Fruit fly (Drosophila melanogaster) whole organism, embryonic: ENCODE measurements around the gene CG42716.

Source experiments
- Ada2b ChIP-seq: fragments of 200-800 bp; sonication (Bioruptor generic); IDR thresholded peaks from 2 replicates; pipeline ENCODE4 v1.3.6; 2022; ENCODE audit warnings: missing biosample characterization, missing genetic modification characterization
- BEAF-32 ChIP-seq: fragments of 200-800 bp; sonication (Bioruptor generic); optimal IDR thresholded peaks from 3 replicates; lab custom pipeline; 2017; ENCODE audit warnings: missing biosample characterization, missing genetic modification characterization, mild to moderate bottlenecking, moderate library complexity, missing genetic modification reagents
- CG12104 ChIP-seq: fragments of 200-800 bp; sonication (Bioruptor generic); optimal IDR thresholded peaks from 3 replicates; lab custom pipeline; 2016; ENCODE audit warnings: missing biosample characterization, missing genetic modification characterization
- CG12299 ChIP-seq: fragments of 200-800 bp; sonication (Bioruptor generic); optimal IDR thresholded peaks from 2 replicates; lab custom pipeline; 2018; ENCODE audit warnings: missing biosample characterization, mild to moderate bottlenecking, missing genetic modification characterization
- CG15011 ChIP-seq: fragments of 200-800 bp; sonication (Bioruptor generic); optimal IDR thresholded peaks from 3 replicates; lab custom pipeline; 2018; ENCODE audit warnings: missing biosample characterization, mild to moderate bottlenecking, missing genetic modification characterization
- CG15269 ChIP-seq: fragments of 200-800 bp; sonication (Bioruptor generic); optimal IDR thresholded peaks from 2 replicates; lab custom pipeline; 2018; ENCODE audit warnings: missing biosample characterization, mild to moderate bottlenecking, missing genetic modification characterization, moderate library complexity
- CG17385 ChIP-seq: fragments of 200-800 bp; sonication (Bioruptor generic); optimal IDR thresholded peaks from 3 replicates; lab custom pipeline; 2018; ENCODE audit warnings: missing biosample characterization, mild to moderate bottlenecking, missing genetic modification characterization
- CG1792 ChIP-seq: fragments of 200-800 bp; sonication (Bioruptor generic); optimal IDR thresholded peaks from 2 replicates; lab custom pipeline; 2016; ENCODE audit warnings: missing biosample characterization, missing genetic modification characterization
- CG2120 ChIP-seq: fragments of 200-800 bp; sonication (Bioruptor generic); optimal IDR thresholded peaks from 3 replicates; lab custom pipeline; 2016; ENCODE audit warnings: missing biosample characterization, missing genetic modification characterization
- CG2129 ChIP-seq: fragments of 200-800 bp; sonication (Bioruptor generic); IDR thresholded peaks from 2 replicates; pipeline ENCODE4 v1.3.6; 2022; ENCODE audit warnings: missing biosample characterization, missing genetic modification characterization; ENCODE audit not compliant: partially characterized antibody
- CG30403 ChIP-seq: fragments of 200-800 bp; sonication (Bioruptor generic); optimal IDR thresholded peaks from 3 replicates; lab custom pipeline; 2016; ENCODE audit warnings: missing biosample characterization, missing genetic modification characterization
- CG32532 ChIP-seq: fragments of 200-800 bp; sonication (Bioruptor generic); IDR thresholded peaks from 2 replicates; pipeline ENCODE4 v1.3.6; 2022; ENCODE audit warnings: missing biosample characterization, missing genetic modification characterization
- CG3281 ChIP-seq: fragments of 200-800 bp; sonication (Bioruptor generic); optimal IDR thresholded peaks from 3 replicates; lab custom pipeline; 2017; ENCODE audit warnings: missing biosample characterization, mild to moderate bottlenecking, missing genetic modification characterization
- CG3407 ChIP-seq: fragments of 200-800 bp; sonication (Bioruptor generic); optimal IDR thresholded peaks from 2 replicates; lab custom pipeline; 2018; ENCODE audit warnings: missing biosample characterization, mild to moderate bottlenecking, missing genetic modification characterization
- CG34422 ChIP-seq: fragments of 200-800 bp; sonication (Bioruptor generic); IDR thresholded peaks from 3 replicates; pipeline ENCODE4 v1.3.6; 2022; ENCODE audit warnings: missing biosample characterization, missing genetic modification characterization
- CG4730 ChIP-seq: fragments of 200-800 bp; sonication (Bioruptor generic); IDR thresholded peaks from 2 replicates; pipeline ENCODE4 v1.3.6; 2022; ENCODE audit warnings: missing biosample characterization, missing genetic modification characterization
- CG7556 ChIP-seq: fragments of 200-800 bp; sonication (Bioruptor generic); optimal IDR thresholded peaks from 2 replicates; lab custom pipeline; 2017; ENCODE audit warnings: missing biosample characterization, mild to moderate bottlenecking, missing genetic modification characterization
- CG7987 ChIP-seq: fragments of 200-800 bp; sonication (Bioruptor generic); optimal IDR thresholded peaks from 2 replicates; lab custom pipeline; 2018; ENCODE audit warnings: missing biosample characterization, mild to moderate bottlenecking, missing genetic modification characterization, moderate library complexity
- CG8924 ChIP-seq: fragments of 200-800 bp; optimal IDR thresholded peaks from 3 replicates; lab custom pipeline; 2019; ENCODE audit warnings: missing biosample characterization, mild to moderate bottlenecking, missing genetic modification characterization, moderate library complexity
- CG9727 ChIP-seq: fragments of 200-800 bp; sonication (Bioruptor generic); optimal IDR thresholded peaks from 3 replicates; lab custom pipeline; 2017; ENCODE audit warnings: missing biosample characterization, mild to moderate bottlenecking, missing genetic modification characterization
- CkIIα-i1 ChIP-seq: fragments of 200-800 bp; sonication (Bioruptor generic); IDR thresholded peaks from 2 replicates; pipeline ENCODE4 v1.3.6; 2022; ENCODE audit warnings: missing biosample characterization, missing genetic modification characterization
- CoRest ChIP-seq: fragments of 200-800 bp; sonication (Bioruptor generic); optimal IDR thresholded peaks from 3 replicates; lab custom pipeline; 2018; ENCODE audit warnings: missing biosample characterization, mild to moderate bottlenecking, missing genetic modification characterization, moderate library complexity
- HLH4C ChIP-seq: fragments of 200-800 bp; sonication (Bioruptor generic); IDR thresholded peaks from 3 replicates; pipeline ENCODE4 v1.3.6; 2022; ENCODE audit warnings: missing biosample characterization, missing genetic modification characterization; ENCODE audit not compliant: partially characterized antibody
- Hmr ChIP-seq: fragments of 200-800 bp; sonication (Bioruptor generic); optimal IDR thresholded peaks from 3 replicates; lab custom pipeline; 2017; ENCODE audit warnings: mild to moderate bottlenecking, missing biosample characterization, missing genetic modification reagents, missing genetic modification characterization
- Meics ChIP-seq: fragments of 200-800 bp; sonication (Bioruptor generic); optimal IDR thresholded peaks from 2 replicates; lab custom pipeline; 2017; ENCODE audit warnings: missing biosample characterization, mild to moderate bottlenecking, missing genetic modification characterization
- NC2β ChIP-seq: fragments of 200-800 bp; sonication (Bioruptor generic); optimal IDR thresholded peaks from 2 replicates; lab custom pipeline; 2016; ENCODE audit warnings: missing biosample characterization, missing genetic modification characterization
- Optix ChIP-seq: fragments of 200-800 bp; sonication (Bioruptor generic); IDR thresholded peaks from 3 replicates; pipeline ENCODE4 v1.3.6; 2022; ENCODE audit warnings: missing biosample characterization, missing genetic modification characterization
- Ssrp ChIP-seq: fragments of 200-800 bp; sonication (Bioruptor generic); optimal IDR thresholded peaks from 2 replicates; lab custom pipeline; 2018; ENCODE audit warnings: missing biosample characterization, mild to moderate bottlenecking, missing genetic modification characterization, moderate library complexity
- ac ChIP-seq: fragments of 200-800 bp; sonication (Bioruptor generic); optimal IDR thresholded peaks from 3 replicates; lab custom pipeline; 2017; ENCODE audit warnings: missing biosample characterization, mild to moderate bottlenecking, missing genetic modification characterization
- chn ChIP-seq: fragments of 200-800 bp; sonication (Bioruptor generic); optimal IDR thresholded peaks from 2 replicates; lab custom pipeline; 2016; ENCODE audit warnings: missing biosample characterization, missing genetic modification characterization
- crc ChIP-seq: fragments of 200-800 bp; sonication (Bioruptor generic); optimal IDR thresholded peaks from 2 replicates; lab custom pipeline; 2016; ENCODE audit warnings: missing biosample characterization, missing genetic modification characterization
- dysf ChIP-seq: fragments of 200-800 bp; sonication (Bioruptor generic); IDR thresholded peaks from 3 replicates; pipeline ENCODE4 v1.3.6; 2022; ENCODE audit warnings: missing biosample characterization, missing genetic modification characterization
- fd102C ChIP-seq: fragments of 200-800 bp; sonication (Bioruptor generic); optimal IDR thresholded peaks from 2 replicates; lab custom pipeline; 2018; ENCODE audit warnings: missing biosample characterization, mild to moderate bottlenecking, missing genetic modification characterization, moderate library complexity
- fd96Cb ChIP-seq: fragments of 200-800 bp; sonication (Bioruptor generic); optimal IDR thresholded peaks from 2 replicates; lab custom pipeline; 2018; ENCODE audit warnings: missing biosample characterization, mild to moderate bottlenecking, missing genetic modification characterization, moderate library complexity
- gem ChIP-seq: fragments of 200-800 bp; sonication (Bioruptor generic); optimal IDR thresholded peaks from 2 replicates; lab custom pipeline; 2019; ENCODE audit warnings: missing biosample characterization, mild to moderate bottlenecking, missing genetic modification characterization, moderate library complexity
- hkb ChIP-seq, 2 experiments: fragments of 200-800 bp in 1 of 2; fragments of >200 bp in 1 of 2; sonication (Bioruptor generic) in 1 of 2; IDR thresholded peaks in 1 of 2; optimal IDR thresholded peaks in 1 of 2; 2 replicates each; pipeline versions ENCODE4 v1.3.6 to Lab custom; 2017 to 2022; ENCODE audit warnings: missing biosample characterization in 1 of 2, missing genetic modification characterization in 1 of 2
- nmo ChIP-seq: fragments of 200-800 bp; sonication (Bioruptor generic); optimal IDR thresholded peaks from 2 replicates; lab custom pipeline; 2018; ENCODE audit warnings: missing biosample characterization, mild to moderate bottlenecking, missing genetic modification characterization, moderate library complexity
- nom ChIP-seq: fragments of 200-800 bp; sonication (Bioruptor generic); optimal IDR thresholded peaks from 2 replicates; lab custom pipeline; 2017; ENCODE audit warnings: missing biosample characterization, missing genetic modification characterization, mild to moderate bottlenecking, moderate library complexity, missing genetic modification reagents
- pb ChIP-seq: fragments of 200-800 bp; sonication (Bioruptor generic); optimal IDR thresholded peaks from 3 replicates; lab custom pipeline; 2016; ENCODE audit warnings: missing biosample characterization, missing genetic modification characterization
- prd ChIP-seq, 3 experiments: fragments of >200 bp in 2 of 3; fragments of 200-800 bp in 1 of 3; sonication (Bioruptor generic) in 1 of 3; optimal IDR thresholded peaks in 2 of 3; IDR thresholded peaks in 1 of 3; 2 replicates in 2 of 3; 3 replicates in 1 of 3; pipeline versions ENCODE4 v1.3.6 to Lab custom; 2017 to 2022; ENCODE audit warnings: missing biosample characterization in 1 of 3, missing genetic modification characterization in 1 of 3
- sens ChIP-seq: fragments of 200-800 bp; sonication (Bioruptor generic); peaks from one replicate; lab custom pipeline; 2016; ENCODE audit warnings: missing biosample characterization, missing genetic modification characterization
- sima ChIP-seq: fragments of 200-800 bp; sonication (Bioruptor generic); optimal IDR thresholded peaks from 2 replicates; lab custom pipeline; 2016; ENCODE audit warnings: missing biosample characterization, missing genetic modification characterization
- sqz ChIP-seq: fragments of 200-800 bp; sonication (Bioruptor generic); optimal IDR thresholded peaks from 3 replicates; lab custom pipeline; 2018; ENCODE audit warnings: missing biosample characterization, mild to moderate bottlenecking, missing genetic modification characterization
- stwl ChIP-seq: fragments of 200-800 bp; sonication (Bioruptor generic); optimal IDR thresholded peaks from 3 replicates; lab custom pipeline; 2018; ENCODE audit warnings: missing biosample characterization, mild to moderate bottlenecking, missing genetic modification characterization, moderate library complexity
- tap ChIP-seq: fragments of 200-800 bp; optimal IDR thresholded peaks from 3 replicates; lab custom pipeline; 2019; ENCODE audit warnings: missing biosample characterization, mild to moderate bottlenecking, missing genetic modification characterization, moderate library complexity
- unc-4 ChIP-seq: fragments of 200-800 bp; sonication (Bioruptor generic); IDR thresholded peaks from 2 replicates; pipeline ENCODE4 v1.3.6; 2022; ENCODE audit warnings: missing biosample characterization, missing genetic modification characterization; ENCODE audit not compliant: partially characterized antibody
- unpg ChIP-seq: fragments of 200-800 bp; sonication (Bioruptor generic); optimal IDR thresholded peaks from 3 replicates; lab custom pipeline; 2018; ENCODE audit warnings: missing biosample characterization, mild to moderate bottlenecking, missing genetic modification characterization, moderate library complexity

CG42716 gene

dm6 chr3L:16043045-16043781 is 9.6 kb downstream of the CG42716 start (continued):
- peak; percentile 20 for TF ChIP-seq CG12104 (GFP tag; lab: Kevin White, UChicago)
- TF ChIP-seq BEAF-32 (GFP tag; lab: Kevin White, UChicago): no peak
- TF ChIP-seq unpg: peak; percentile 49
- 0 out of 2 replicates have a peak, but pooled peaks have one; percentile 33 for TF ChIP-seq CG4730 (GFP tag; lab: Robert Waterston, UW)
- peak; percentile 68 for TF ChIP-seq fd96Cb
- TF ChIP-seq stwl (tag; lab: Kevin White, UChicago): no peak
- no peak for TF ChIP-seq Ada2b (GFP tag; lab: Robert Waterston, UW)
- no peak for TF ChIP-seq CkIIα-i1 (GFP tag; lab: Robert Waterston, UW)
- no peak for TF ChIP-seq chn
- no peak for TF ChIP-seq pb (GFP tag; lab: Kevin White, UChicago)
- peak; percentile 71 for TF ChIP-seq Ssrp (tag; lab: Kevin White, UChicago)
- no peak for TF ChIP-seq Optix (GFP tag; lab: Robert Waterston, UW)
- peak; percentile 96 for TF ChIP-seq sqz
- TF ChIP-seq CoRest (tag; lab: Kevin White, UChicago): peak; percentile 62
- no peak for TF ChIP-seq CG2129 (GFP tag; lab: Robert Waterston, UW)
- peak; percentile 62 for TF ChIP-seq sens (GFP tag; lab: Kevin White, UChicago)
- TF ChIP-seq CG15011 (GFP tag; lab: Kevin White, UChicago): no peak
- TF ChIP-seq crc: no peak
- no peak for TF ChIP-seq sima
- TF ChIP-seq CG2120 (GFP tag; lab: Kevin White, UChicago): no peak
- TF ChIP-seq fd102C: no peak
- peak; percentile 25 for TF ChIP-seq CG8924 (tag; lab: Kevin White, UChicago)
- peak; percentile 79 for TF ChIP-seq CG17385 (GFP tag; lab: Kevin White, UChicago)
- TF ChIP-seq nmo (GFP tag; lab: Kevin White, UChicago): peak; percentile 61
- peak; percentile 13 for TF ChIP-seq CG30403
- no peak for TF ChIP-seq hkb (optimal IDR thresholded peaks at IDR 0.05; lab: Kevin White, UChicago)
- peak; percentile 69 for TF ChIP-seq hkb (GFP tag; IDR thresholded peaks at IDR 0.05; lab: Robert Waterston, UW)
- peak; percentile 53; the same call in 1 of the 3 replicates for TF ChIP-seq dysf (GFP tag; lab: Robert Waterston, UW)
- TF ChIP-seq CG9727 (GFP tag; lab: Kevin White, UChicago): peak; percentile 28
- peak; percentile 56 for TF ChIP-seq Meics
- peak; percentile 37 for TF ChIP-seq CG3281 (GFP tag; lab: Kevin White, UChicago)
- peak; percentile 7 for TF ChIP-seq CG12299 (tag; lab: Kevin White, UChicago)
- TF ChIP-seq gem (tag; lab: Kevin White, UChicago): peak; percentile 73
- 0 out of 3 replicates have a peak, but pooled peaks have one; percentile 30 for TF ChIP-seq CG34422 (GFP tag; lab: Robert Waterston, UW)
- peak; percentile 48 for TF ChIP-seq CG3407 (GFP tag; lab: Kevin White, UChicago)
- TF ChIP-seq CG1792 (GFP tag; lab: Kevin White, UChicago): no peak
- no peak for TF ChIP-seq prd (optimal IDR thresholded peaks at IDR 0.05; lab: Kevin White, UChicago)
- peak; percentile 52; the same call in 1 of the 3 replicates for TF ChIP-seq prd (GFP tag; IDR thresholded peaks at IDR 0.05; lab: Robert Waterston, UW)
- no peak for TF ChIP-seq CG7987 (GFP tag; lab: Kevin White, UChicago)
- no peak for TF ChIP-seq unc-4 (GFP tag; lab: Robert Waterston, UW)
- TF ChIP-seq HLH4C (GFP tag; lab: Robert Waterston, UW): no peak
- TF ChIP-seq tap (tag; lab: Kevin White, UChicago): peak; percentile 70
- TF ChIP-seq NC2β (GFP tag; lab: Kevin White, UChicago): no peak
- TF ChIP-seq ac (GFP tag; lab: Kevin White, UChicago): peak; percentile 15
- peak; percentile 14 for TF ChIP-seq CG7556 (GFP tag; lab: Kevin White, UChicago)
- TF ChIP-seq CG32532 (GFP tag; lab: Robert Waterston, UW): no peak
- peak; percentile 20 for TF ChIP-seq Hmr (GFP tag; lab: Kevin White, UChicago)
- TF ChIP-seq nom: peak; percentile 85
- peak; percentile 55 for TF ChIP-seq CG15269 (tag; lab: Kevin White, UChicago)
